Fruit fly (Drosophila melanogaster) whole organism, pupa: Measurements from ENCODE around the gene CG1265.

ENCODE experiments used
- CG10348 ChIP-seq: fragments of 200-800 bp; sonication (Bioruptor generic); IDR thresholded peaks from 2 replicates; pipeline ENCODE4 v1.3.6; 2022; ENCODE audit warnings: missing biosample characterization, missing genetic modification characterization
- CG14655 ChIP-seq: fragments of 200-800 bp; sonication (Bioruptor generic); optimal IDR thresholded peaks from 3 replicates; lab custom pipeline; 2017; ENCODE audit warnings: mild to moderate bottlenecking, missing biosample characterization, missing genetic modification reagents, missing genetic modification characterization
- CG17806 ChIP-seq: fragments of 200-800 bp; sonication (Bioruptor generic); optimal IDR thresholded peaks from 2 replicates; lab custom pipeline; 2018; ENCODE audit warnings: missing biosample characterization, mild to moderate bottlenecking, missing genetic modification characterization, moderate library complexity
- CG8159 ChIP-seq: fragments of 200-800 bp; sonication (Bioruptor generic); optimal IDR thresholded peaks from 3 replicates; lab custom pipeline; 2018; ENCODE audit warnings: missing biosample characterization, mild to moderate bottlenecking, missing genetic modification characterization, moderate library complexity
- EcR ChIP-seq: fragments of 200-800 bp; sonication (Bioruptor generic); optimal IDR thresholded peaks from 3 replicates; lab custom pipeline; 2019; ENCODE audit warnings: missing biosample characterization, missing genetic modification characterization, mild to moderate bottlenecking, moderate library complexity, missing genetic modification reagents
- Snoo ChIP-seq: fragments of 200-800 bp; sonication (Bioruptor generic); optimal IDR thresholded peaks from 3 replicates; lab custom pipeline; 2017; ENCODE audit warnings: missing biosample characterization, mild to moderate bottlenecking, missing genetic modification characterization, inconsistent platforms

DNA sequence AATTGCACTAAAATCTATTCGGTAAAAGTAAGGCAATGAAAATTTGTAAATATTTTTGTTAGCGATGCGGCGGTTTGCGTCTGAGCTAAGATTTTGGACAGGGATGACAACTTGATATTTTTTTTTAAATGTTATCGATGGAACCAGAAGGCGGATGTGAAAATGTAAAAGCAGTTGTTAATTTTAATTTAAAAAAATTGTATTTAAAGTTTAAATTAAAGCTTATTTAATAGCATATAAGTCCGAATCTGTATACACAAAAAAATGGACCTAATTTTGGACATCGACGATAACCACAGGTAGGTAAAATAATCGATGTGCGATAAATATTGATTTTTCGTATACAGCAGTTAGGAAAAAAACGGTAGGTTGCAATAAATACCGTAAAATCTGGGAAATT lies 7.8 kb downstream of the CG1265 start, which contains the start of the genes CG11586 and VhaM9.7-a:
- TF ChIP-seq EcR (GFP tag; lab: Kevin White, UChicago), result no peak
- TF ChIP-seq CG14655, result no peak
- TF ChIP-seq CG17806, result no peak
- no peak for TF ChIP-seq CG8159 (tag; lab: Kevin White, UChicago)
- no peak for TF ChIP-seq Snoo (tag; lab: Kevin White, UChicago)
- no peak for TF ChIP-seq CG10348
